Fruit fly (Drosophila melanogaster) whole organism, prepupa: ENCODE results near the gene CG3597.

Experiments
- Blimp-1 ChIP-seq: fragments of 200-800 bp; sonication (Bioruptor generic); optimal IDR thresholded peaks from 3 replicates; lab custom pipeline; 2017; ENCODE audit warnings: missing biosample characterization, missing genetic modification characterization, mild to moderate bottlenecking, moderate library complexity, missing genetic modification reagents
- CG10631 ChIP-seq: fragments of 200-800 bp; sonication (Bioruptor generic); optimal IDR thresholded peaks from 2 replicates; lab custom pipeline; 2016; ENCODE audit warnings: missing biosample characterization, missing genetic modification characterization
- CG11902 ChIP-seq: fragments of 200-800 bp; sonication (Bioruptor generic); optimal IDR thresholded peaks from 3 replicates; lab custom pipeline; 2016; ENCODE audit warnings: missing biosample characterization, missing genetic modification characterization
- CG15336 ChIP-seq: fragments of 200-800 bp; sonication (Bioruptor generic); IDR thresholded peaks from 2 replicates; pipeline ENCODE4 v1.3.6; 2022; ENCODE audit warnings: missing biosample characterization, missing genetic modification characterization
- CG1621 ChIP-seq: fragments of 200-800 bp; sonication (Bioruptor generic); optimal IDR thresholded peaks from 3 replicates; lab custom pipeline; 2018; ENCODE audit warnings: missing biosample characterization, mild to moderate bottlenecking, missing genetic modification characterization
- CG16779 ChIP-seq: fragments of 200-800 bp; sonication (Bioruptor generic); optimal IDR thresholded peaks from 3 replicates; lab custom pipeline; 2017; ENCODE audit warnings: missing biosample characterization, mild to moderate bottlenecking, missing genetic modification characterization
- CG31627 ChIP-seq: fragments of 200-800 bp; sonication (Bioruptor generic); optimal IDR thresholded peaks from 3 replicates; lab custom pipeline; 2016; ENCODE audit warnings: missing biosample characterization, missing genetic modification characterization
- CG34406 ChIP-seq: fragments of 200-800 bp; sonication (Bioruptor generic); optimal IDR thresholded peaks from 3 replicates; lab custom pipeline; 2016; ENCODE audit warnings: missing biosample characterization, missing genetic modification characterization
- CG3919 ChIP-seq: fragments of 200-800 bp; sonication (Bioruptor generic); optimal IDR thresholded peaks from 3 replicates; lab custom pipeline; 2016; ENCODE audit warnings: missing biosample characterization, missing genetic modification characterization
- CG4318 ChIP-seq: fragments of 200-800 bp; sonication (Bioruptor generic); optimal IDR thresholded peaks from 3 replicates; lab custom pipeline; 2017; ENCODE audit warnings: missing biosample characterization, mild to moderate bottlenecking, missing genetic modification characterization
- CG6163 ChIP-seq: fragments of 200-800 bp; sonication (Bioruptor generic); IDR thresholded peaks from 3 replicates; pipeline ENCODE4 v1.3.6; 2022; ENCODE audit warnings: missing biosample characterization, missing genetic modification characterization
- CG6276 ChIP-seq: fragments of 200-800 bp; sonication (Bioruptor generic); optimal IDR thresholded peaks from 2 replicates; lab custom pipeline; 2017; ENCODE audit warnings: missing biosample characterization, mild to moderate bottlenecking, missing genetic modification characterization
- CG6792 ChIP-seq: fragments of 200-800 bp; sonication (Bioruptor generic); optimal IDR thresholded peaks from 3 replicates; lab custom pipeline; 2016; ENCODE audit warnings: missing biosample characterization, missing genetic modification characterization
- CG6854 ChIP-seq: fragments of 200-800 bp; sonication (Bioruptor generic); optimal IDR thresholded peaks from 2 replicates; lab custom pipeline; 2017; ENCODE audit warnings: missing biosample characterization, mild to moderate bottlenecking, missing genetic modification characterization
- CG7368 ChIP-seq: fragments of 200-800 bp; sonication (Bioruptor generic); optimal IDR thresholded peaks from 3 replicates; lab custom pipeline; 2016; ENCODE audit warnings: missing biosample characterization, missing genetic modification characterization
- CG8119 ChIP-seq: fragments of 200-800 bp; sonication (Bioruptor generic); IDR thresholded peaks from 3 replicates; pipeline ENCODE4 v1.3.6; 2022; ENCODE audit warnings: missing biosample characterization, missing genetic modification characterization
- CG8319 ChIP-seq: fragments of 200-800 bp; sonication (Bioruptor generic); optimal IDR thresholded peaks from 3 replicates; lab custom pipeline; 2016; ENCODE audit warnings: missing biosample characterization, missing genetic modification characterization
- CG9139 ChIP-seq: fragments of 200-800 bp; sonication (Bioruptor generic); optimal IDR thresholded peaks from 3 replicates; lab custom pipeline; 2017; ENCODE audit warnings: missing biosample characterization, mild to moderate bottlenecking, missing genetic modification characterization
- Eip78C ChIP-seq: fragments of 200-800 bp; sonication (Bioruptor generic); peaks from one replicate; lab custom pipeline; 2016; ENCODE audit warnings: missing biosample characterization, missing genetic modification characterization
- Eip93F ChIP-seq: fragments of 200-800 bp; sonication (Bioruptor generic); optimal IDR thresholded peaks from 2 replicates; lab custom pipeline; 2016; ENCODE audit warnings: missing biosample characterization, mild to moderate bottlenecking, missing genetic modification characterization
- Ets21C ChIP-seq: fragments of 200-800 bp; sonication (Bioruptor generic); optimal IDR thresholded peaks from 3 replicates; lab custom pipeline; 2016; ENCODE audit warnings: missing biosample characterization, missing genetic modification characterization
- Gug ChIP-seq: fragments of 200-800 bp; sonication (Bioruptor generic); IDR thresholded peaks from 2 replicates; pipeline ENCODE4 v1.3.6; 2022; ENCODE audit warnings: missing biosample characterization, missing genetic modification characterization
- Hr39 ChIP-seq: fragments of 200-800 bp; sonication (Bioruptor generic); optimal IDR thresholded peaks from 2 replicates; lab custom pipeline; 2016; ENCODE audit warnings: missing biosample characterization, missing genetic modification characterization
- Hr4 ChIP-seq: fragments of 200-800 bp; sonication (Bioruptor generic); optimal IDR thresholded peaks from 3 replicates; lab custom pipeline; 2016; ENCODE audit warnings: missing biosample characterization, missing genetic modification characterization
- Lpt ChIP-seq: fragments of 200-800 bp; sonication (Bioruptor generic); optimal IDR thresholded peaks from 3 replicates; lab custom pipeline; 2016; ENCODE audit warnings: missing biosample characterization, missing genetic modification characterization
- Met ChIP-seq: fragments of 200-800 bp; sonication (Bioruptor generic); optimal IDR thresholded peaks from 3 replicates; lab custom pipeline; 2016; ENCODE audit warnings: missing biosample characterization, missing genetic modification characterization
- OdsH ChIP-seq: fragments of 200-800 bp; sonication (Bioruptor generic); optimal IDR thresholded peaks from 3 replicates; lab custom pipeline; 2016; ENCODE audit warnings: missing biosample characterization, missing genetic modification characterization
- Sox102F ChIP-seq: fragments of 200-800 bp; sonication (Bioruptor generic); optimal IDR thresholded peaks from 2 replicates; lab custom pipeline; 2016; ENCODE audit warnings: missing biosample characterization, mild to moderate bottlenecking, missing genetic modification characterization
- achi ChIP-seq: fragments of 200-800 bp; sonication (Bioruptor generic); optimal IDR thresholded peaks from 3 replicates; lab custom pipeline; 2016; ENCODE audit warnings: missing biosample characterization, missing genetic modification characterization
- acj6 ChIP-seq: fragments of 200-800 bp; sonication (Bioruptor generic); optimal IDR thresholded peaks from 3 replicates; lab custom pipeline; 2016; ENCODE audit warnings: missing biosample characterization, missing genetic modification characterization
- cyc ChIP-seq: fragments of 200-800 bp; sonication (Bioruptor generic); optimal IDR thresholded peaks from 3 replicates; lab custom pipeline; 2016; ENCODE audit warnings: missing biosample characterization, missing genetic modification characterization
- dac ChIP-seq: fragments of 200-800 bp; sonication (Bioruptor generic); optimal IDR thresholded peaks from 2 replicates; lab custom pipeline; 2017; ENCODE audit warnings: missing biosample characterization, mild to moderate bottlenecking, missing genetic modification characterization
- dsx ChIP-seq: fragments of 200-800 bp; optimal IDR thresholded peaks from 3 replicates; lab custom pipeline; 2019; ENCODE audit warnings: missing biosample characterization, mild to moderate bottlenecking, missing genetic modification characterization, moderate library complexity; ENCODE audit not compliant: poor library complexity, severe bottlenecking
- eg ChIP-seq: fragments of 200-800 bp; sonication (Bioruptor generic); IDR thresholded peaks from 3 replicates; pipeline ENCODE4 v1.3.6; 2022; ENCODE audit warnings: missing biosample characterization, missing genetic modification characterization
- esn ChIP-seq: fragments of 200-800 bp; sonication (Bioruptor generic); optimal IDR thresholded peaks from 2 replicates; lab custom pipeline; 2016; ENCODE audit warnings: missing biosample characterization, mild to moderate bottlenecking, missing genetic modification characterization, moderate library complexity
- fd59A ChIP-seq: fragments of 200-800 bp; sonication (Bioruptor generic); optimal IDR thresholded peaks from 2 replicates; lab custom pipeline; 2017; ENCODE audit warnings: missing biosample characterization, mild to moderate bottlenecking, missing genetic modification characterization, missing genetic modification reagents
- fd85E ChIP-seq: fragments of 200-800 bp; sonication (Bioruptor generic); optimal IDR thresholded peaks from 3 replicates; lab custom pipeline; 2016; ENCODE audit warnings: missing biosample characterization, missing genetic modification characterization
- fkh ChIP-seq: fragments of 200-800 bp; sonication (Bioruptor generic); optimal IDR thresholded peaks from 3 replicates; lab custom pipeline; 2017; ENCODE audit warnings: missing biosample characterization, mild to moderate bottlenecking, missing genetic modification characterization, moderate library complexity
- lz ChIP-seq: fragments of 200-800 bp; sonication (Bioruptor generic); optimal IDR thresholded peaks from 3 replicates; lab custom pipeline; 2016; ENCODE audit warnings: missing biosample characterization, missing genetic modification characterization
- net ChIP-seq: fragments of 200-800 bp; sonication (Bioruptor generic); optimal IDR thresholded peaks from 3 replicates; lab custom pipeline; 2016; ENCODE audit warnings: missing biosample characterization, missing genetic modification characterization
- pdm3 ChIP-seq: fragments of 200-800 bp; sonication (Bioruptor generic); optimal IDR thresholded peaks from 3 replicates; lab custom pipeline; 2016; ENCODE audit warnings: missing biosample characterization, missing genetic modification characterization
- salr ChIP-seq, 2 experiments: fragments of 200-800 bp; sonication (Bioruptor generic); optimal IDR thresholded peaks; 3 replicates each; lab custom pipeline; 2016 to 2018; ENCODE audit warnings: missing biosample characterization in 2 of 2, missing genetic modification characterization in 2 of 2, mild to moderate bottlenecking in 1 of 2
- spab ChIP-seq: fragments of 200-800 bp; sonication (Bioruptor generic); optimal IDR thresholded peaks from 2 replicates; lab custom pipeline; 2017; ENCODE audit warnings: missing biosample characterization, mild to moderate bottlenecking, missing genetic modification characterization, missing genetic modification reagents
- ss ChIP-seq, 2 experiments: fragments of 200-800 bp; sonication (Bioruptor generic); optimal IDR thresholded peaks; 2 replicates in 1 of 2; 3 replicates in 1 of 2; lab custom pipeline; 2017 to 2018; ENCODE audit warnings: mild to moderate bottlenecking in 2 of 2, missing biosample characterization in 2 of 2, missing genetic modification characterization in 2 of 2, moderate library complexity in 1 of 2
- svp ChIP-seq: fragments of 200-800 bp; sonication (Bioruptor generic); peaks from one replicate; lab custom pipeline; 2016; ENCODE audit warnings: missing biosample characterization, missing genetic modification characterization
- topi ChIP-seq: fragments of 200-800 bp; sonication (Bioruptor generic); optimal IDR thresholded peaks from 3 replicates; lab custom pipeline; 2016; ENCODE audit warnings: missing biosample characterization, missing genetic modification characterization

Gene CG3597

DNA sequence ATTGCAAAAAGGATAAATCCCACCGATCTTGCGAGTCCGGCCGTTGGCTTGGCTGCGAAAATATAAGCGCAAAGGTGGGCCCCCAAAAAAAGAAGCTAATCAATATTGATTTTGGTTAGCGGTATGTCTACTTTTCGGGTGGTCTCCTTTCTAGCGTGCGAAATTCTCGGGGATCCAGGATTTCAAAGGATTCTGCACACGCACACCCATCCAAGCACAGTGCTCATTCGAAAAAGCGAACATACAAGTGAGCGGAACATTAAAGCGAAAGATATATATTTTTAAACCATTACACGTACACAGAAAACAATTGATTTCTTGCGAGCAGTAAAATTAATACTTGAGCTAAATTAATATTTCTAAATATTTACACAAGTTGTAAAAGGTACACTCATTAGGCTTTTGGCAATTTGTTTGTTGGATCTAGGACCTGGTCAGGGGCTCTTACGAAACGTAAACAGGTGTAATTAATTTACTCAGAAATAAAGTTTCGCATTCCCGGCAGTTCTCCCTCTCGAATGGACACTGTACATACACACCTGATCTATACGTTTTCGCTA lies 5.6 kb downstream of the CG3597 start (continued):
- TF ChIP-seq CG10631 (GFP tag; lab: Kevin White, UChicago), result peak; percentile 2
- no peak for TF ChIP-seq CG6276 (GFP tag; lab: Kevin White, UChicago)
- no peak for TF ChIP-seq dac (GFP tag; lab: Kevin White, UChicago)
- peak; percentile 39 for TF ChIP-seq spab
- no peak for TF ChIP-seq Lpt (GFP tag; lab: Kevin White, UChicago)
- peak; percentile 31 for TF ChIP-seq topi (GFP tag; lab: Kevin White, UChicago)
- peak; percentile 5 for TF ChIP-seq CG34406
- peak; percentile 45 for TF ChIP-seq acj6 (GFP tag; lab: Kevin White, UChicago)
- TF ChIP-seq lz, result peak; percentile 41
- peak; percentile 65 for TF ChIP-seq svp (GFP tag; lab: Kevin White, UChicago)
- no peak for TF ChIP-seq CG6854 (GFP tag; lab: Kevin White, UChicago)
- peak; percentile 50 for TF ChIP-seq Met (GFP tag; lab: Kevin White, UChicago)
- no peak for TF ChIP-seq Eip93F (GFP tag; lab: Kevin White, UChicago)
- no peak for TF ChIP-seq CG7368 (GFP tag; lab: Kevin White, UChicago)
- TF ChIP-seq Gug, result no peak
- peak; percentile 40 for TF ChIP-seq OdsH (GFP tag; lab: Kevin White, UChicago)
- peak; percentile 35; the same call in 1 of the 3 replicates for TF ChIP-seq eg (GFP tag; lab: Robert Waterston, UW)
- peak; percentile 14 for TF ChIP-seq cyc (GFP tag; lab: Kevin White, UChicago)
- TF ChIP-seq salr (GFP tag; optimal IDR thresholded peaks at IDR 0.05; lab: Kevin White, UChicago), result peak in 1 of 2 experiments; percentile 35
- TF ChIP-seq CG3919 (GFP tag; lab: Kevin White, UChicago), result no peak
- peak; percentile 25 for TF ChIP-seq CG6792 (GFP tag; lab: Kevin White, UChicago)
- no peak for TF ChIP-seq dsx (GFP tag; lab: Kevin White, UChicago)
- TF ChIP-seq CG9139 (GFP tag; lab: Kevin White, UChicago), result no peak
- no peak for TF ChIP-seq fd59A
- no peak for TF ChIP-seq Ets21C (GFP tag; lab: Kevin White, UChicago)
- TF ChIP-seq CG1621 (tag; lab: Kevin White, UChicago), result no peak
- TF ChIP-seq fd85E, result no peak
- TF ChIP-seq CG4318, result no peak
- no peak for TF ChIP-seq CG8319 (GFP tag; lab: Kevin White, UChicago)
- TF ChIP-seq fkh (GFP tag; lab: Kevin White, UChicago), result no peak
- TF ChIP-seq Eip78C (GFP tag; lab: Kevin White, UChicago), result peak; percentile 86

dm6 chr2L:2365077-2365651 lies 6.2 kb downstream of the CG3597 start, which contains the start of the genes Rab5 and Axud1:
Gene Rab5 (minus strand): TSS chr2L:2365273.
Gene Axud1 (plus strand): TSS chr2L:2365345.
- TF ChIP-seq lz, result no peak
- peak; percentile 22 for TF ChIP-seq CG6276 (GFP tag; lab: Kevin White, UChicago)
- no peak for TF ChIP-seq Blimp-1 (GFP tag; lab: Kevin White, UChicago)
- no peak for TF ChIP-seq CG31627
- TF ChIP-seq fkh (GFP tag; lab: Kevin White, UChicago), result peak; percentile 17
- TF ChIP-seq CG6163, result peak; percentile 56; the same call in 2 of the 3 replicates
- TF ChIP-seq Sox102F (GFP tag; lab: Kevin White, UChicago), result no peak
- peak; percentile 68; the same call in 2 of the 3 replicates for TF ChIP-seq eg (GFP tag; lab: Robert Waterston, UW)
- TF ChIP-seq CG15336 (GFP tag; lab: Robert Waterston, UW), result peak; percentile 71
- no peak for TF ChIP-seq achi (GFP tag; lab: Kevin White, UChicago)
- no peak for TF ChIP-seq Eip93F (GFP tag; lab: Kevin White, UChicago)
- no peak for TF ChIP-seq Ets21C (GFP tag; lab: Kevin White, UChicago)
- peak; percentile 6 for TF ChIP-seq cyc (GFP tag; lab: Kevin White, UChicago)
- TF ChIP-seq pdm3 (GFP tag; lab: Kevin White, UChicago), result no peak
- peak; percentile 5 to 10 for TF ChIP-seq ss (GFP tag; optimal IDR thresholded peaks at IDR 0.05; lab: Kevin White, UChicago)
- TF ChIP-seq Hr39 (GFP tag; lab: Kevin White, UChicago), result no peak
- no peak for TF ChIP-seq CG11902 (GFP tag; lab: Kevin White, UChicago)
- TF ChIP-seq fd59A, result no peak
- peak; percentile 6 for TF ChIP-seq CG3919 (GFP tag; lab: Kevin White, UChicago)
- TF ChIP-seq CG16779 (tag; lab: Kevin White, UChicago), result no peak
- no peak for TF ChIP-seq esn
- TF ChIP-seq CG8119, result peak; percentile 33; the same call in 2 of the 3 replicates
- peak; percentile 61 for TF ChIP-seq svp (GFP tag; lab: Kevin White, UChicago)
- peak; percentile 14 for TF ChIP-seq net (GFP tag; lab: Kevin White, UChicago)
- TF ChIP-seq CG8319 (GFP tag; lab: Kevin White, UChicago), result no peak
- TF ChIP-seq CG34406, result no peak
- peak; percentile 52 for TF ChIP-seq CG6854 (GFP tag; lab: Kevin White, UChicago)
- no peak for TF ChIP-seq CG7368 (GFP tag; lab: Kevin White, UChicago)
- TF ChIP-seq CG1621 (tag; lab: Kevin White, UChicago), result no peak
- no peak for TF ChIP-seq salr (GFP tag; optimal IDR thresholded peaks at IDR 0.05; lab: Kevin White, UChicago)
- no peak for TF ChIP-seq spab
- TF ChIP-seq CG9139 (GFP tag; lab: Kevin White, UChicago), result peak; percentile 39
- TF ChIP-seq Eip78C (GFP tag; lab: Kevin White, UChicago), result peak; percentile 55
- TF ChIP-seq Hr4, result no peak
- no peak for TF ChIP-seq CG10631 (GFP tag; lab: Kevin White, UChicago)
